Worm (Caenorhabditis elegans) whole organism, L4/young adult: ENCODE data around the gene gei-6.

Source experiments
- W03F9.2 ChIP-seq: fragments of 150-350 bp; optimal IDR thresholded peaks from 2 replicates; lab custom pipeline; 2014; ENCODE audit warnings: missing biosample characterization, missing genetic modification characterization
- dao-5 ChIP-seq: sonication (generic microtip); optimal IDR thresholded peaks from 2 replicates; lab custom pipeline; 2016; ENCODE audit warnings: missing genotype, missing genetic modification characterization, moderate library complexity, missing compliant biosample characterization
- him-1 ChIP-seq: sonication (generic microtip); optimal IDR thresholded peaks from 2 replicates; lab custom pipeline; 2016; ENCODE audit warnings: missing genotype, missing genetic modification reagents, missing genetic modification characterization, missing compliant biosample characterization

gei-6 gene

ce11 chrV:7230847-7231246, at the start of gene gei-6, which contains the start of gene krr-1:
Gene gei-6 (minus strand): TSS chrV:7230848.
Gene krr-1 (plus strand): TSS chrV:7231190.
- TF ChIP-seq W03F9.2 (tag; lab: Kevin White, UChicago) (peak; percentile 33), dao-5 (tag; lab: Kevin White, UChicago) (no peak)

DNA sequence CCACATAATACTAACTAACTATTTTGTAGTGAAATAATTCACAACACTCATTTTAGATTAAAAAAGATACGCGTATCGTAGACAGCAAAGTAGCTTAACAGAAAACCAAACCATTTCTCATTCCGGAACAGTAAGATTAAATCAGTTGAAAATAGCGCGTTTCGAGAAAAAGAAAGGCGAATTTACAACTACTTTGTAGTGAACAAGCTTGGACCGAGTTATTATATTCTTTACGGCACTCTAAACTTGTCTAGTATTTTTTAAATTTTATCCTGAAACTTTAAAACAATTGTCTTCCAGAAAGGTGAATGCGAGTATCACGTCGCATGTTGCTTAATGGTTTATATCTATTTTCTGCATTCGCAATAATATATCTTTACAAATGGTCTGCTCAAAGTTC, 48.4 kb upstream of the gei-6 start, which contains the start of gene C13A2.4:
Gene C13A2.4, plus strand, starts transcription at position 301 of the 400 bp plus-strand sequence.
- no peak for TF ChIP-seq W03F9.2 (tag; lab: Kevin White, UChicago)
- TF ChIP-seq dao-5 (tag; lab: Kevin White, UChicago): no peak
- TF ChIP-seq him-1 (tag; lab: Kevin White, UChicago): no peak

DNA sequence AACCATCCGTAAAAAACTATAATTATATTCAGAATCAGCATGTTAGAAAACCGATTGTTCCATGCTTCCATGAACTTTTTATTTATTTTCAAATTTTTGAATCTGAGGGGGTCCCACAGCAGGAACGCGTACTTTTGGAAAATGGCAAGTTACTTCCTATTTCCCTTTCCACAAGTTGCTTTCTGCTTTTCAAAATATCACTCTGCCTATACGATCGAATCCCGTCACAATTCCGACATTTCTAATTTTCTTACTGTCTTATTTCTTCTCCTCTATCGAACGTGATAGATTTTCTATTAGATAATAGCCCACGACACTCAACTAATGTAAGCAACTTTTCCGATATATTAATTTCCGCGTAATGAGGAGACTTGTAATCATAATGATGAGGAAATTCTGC, 44.8 kb upstream of the gei-6 start, which contains the start of gene C13A2.5:
Gene C13A2.5, plus strand, starts transcription at position 301 of the 400 bp plus-strand sequence.
- no peak for TF ChIP-seq dao-5 (tag; lab: Kevin White, UChicago)
- TF ChIP-seq him-1 (tag; lab: Kevin White, UChicago): no peak
- no peak for TF ChIP-seq W03F9.2 (tag; lab: Kevin White, UChicago)

- TF ChIP-seq dao-5 (tag; lab: Kevin White, UChicago) (no peak), him-1 (tag; lab: Kevin White, UChicago) (no peak), W03F9.2 (tag; lab: Kevin White, UChicago) (no peak)
Measured at ce11 chrV:7274992-7275391, 44.3 kb upstream of the gei-6 start, which contains the start of gene C13A2.10. Gene C13A2.10 (minus strand): TSS chrV:7275092.

- TF ChIP-seq W03F9.2 (tag; lab: Kevin White, UChicago) (no peak), dao-5 (tag; lab: Kevin White, UChicago) (no peak), him-1 (tag; lab: Kevin White, UChicago) (no peak)
Measured at ce11 chrV:7269399-7269798, 38.8 kb upstream of the gei-6 start, which contains the start of gene C13A2.6. Gene C13A2.6 (plus strand): TSS chrV:7269699.

ce11 chrV:7266021-7266420, 35.4 kb upstream of the gei-6 start, which contains the start of gene C13A2.7:
Gene C13A2.7 (plus strand): TSS chrV:7266321.
- TF ChIP-seq dao-5 (tag; lab: Kevin White, UChicago) (no peak), W03F9.2 (tag; lab: Kevin White, UChicago) (no peak), him-1 (tag; lab: Kevin White, UChicago) (no peak)

ce11 chrV:7264042-7264441, 33.4 kb upstream of the gei-6 start, which contains the start of gene C13A2.9:
Gene C13A2.9 (minus strand): TSS chrV:7264142.
- TF ChIP-seq him-1 (tag; lab: Kevin White, UChicago) (no peak), W03F9.2 (tag; lab: Kevin White, UChicago) (no peak), dao-5 (tag; lab: Kevin White, UChicago) (no peak)

- TF ChIP-seq W03F9.2 (tag; lab: Kevin White, UChicago) (no peak), dao-5 (tag; lab: Kevin White, UChicago) (no peak), him-1 (tag; lab: Kevin White, UChicago) (no peak)
Measured at ce11 chrV:7258965-7259364, 28.3 kb upstream of the gei-6 start, which contains the start of gene C13A2.12. Gene C13A2.12 (plus strand): TSS chrV:7259265.

- no peak for TF ChIP-seq W03F9.2 (tag; lab: Kevin White, UChicago)
Measured at ce11 chrV:7255095-7255494, 24.4 kb upstream of the gei-6 start, which contains the start of gene C05C8.8. Gene C05C8.8 (minus strand): TSS chrV:7255195.

DNA sequence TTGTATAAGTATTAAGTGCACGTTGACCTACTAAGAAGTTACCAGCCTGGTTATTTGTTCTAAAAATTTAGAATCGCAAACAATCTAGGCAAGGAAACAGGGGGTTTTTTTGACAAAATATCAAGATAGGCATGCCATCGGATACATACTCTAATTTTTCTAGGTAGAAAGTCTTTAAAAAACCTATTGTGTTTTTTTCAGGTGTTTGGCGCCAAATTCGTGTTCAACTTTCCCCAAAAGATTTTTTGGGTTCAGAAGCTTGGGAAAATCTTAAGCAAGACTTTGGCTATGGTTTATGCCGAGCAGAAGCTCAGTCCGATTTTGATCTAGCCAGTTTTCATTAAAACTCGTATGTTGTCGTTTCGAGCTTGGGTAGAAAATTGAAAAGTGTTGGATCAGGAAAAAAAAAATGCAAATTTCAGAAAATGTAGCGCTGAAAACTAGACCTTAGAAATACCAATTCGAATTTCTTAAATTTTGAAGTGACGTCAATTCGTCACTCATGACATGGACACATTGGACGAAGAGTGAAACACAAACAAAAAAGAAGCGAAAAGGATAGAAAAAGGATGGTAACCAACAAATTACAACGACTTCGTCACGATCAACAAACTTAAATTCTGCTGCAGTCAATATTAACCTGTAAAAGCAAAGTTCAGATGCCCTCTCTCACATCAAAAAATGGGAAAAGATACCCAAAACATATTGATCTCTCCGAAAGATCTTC, 17.7 kb upstream of the gei-6 start:
- TF ChIP-seq dao-5 (tag; lab: Kevin White, UChicago): no peak
- no peak for TF ChIP-seq W03F9.2 (tag; lab: Kevin White, UChicago)
- no peak for TF ChIP-seq him-1 (tag; lab: Kevin White, UChicago)

DNA sequence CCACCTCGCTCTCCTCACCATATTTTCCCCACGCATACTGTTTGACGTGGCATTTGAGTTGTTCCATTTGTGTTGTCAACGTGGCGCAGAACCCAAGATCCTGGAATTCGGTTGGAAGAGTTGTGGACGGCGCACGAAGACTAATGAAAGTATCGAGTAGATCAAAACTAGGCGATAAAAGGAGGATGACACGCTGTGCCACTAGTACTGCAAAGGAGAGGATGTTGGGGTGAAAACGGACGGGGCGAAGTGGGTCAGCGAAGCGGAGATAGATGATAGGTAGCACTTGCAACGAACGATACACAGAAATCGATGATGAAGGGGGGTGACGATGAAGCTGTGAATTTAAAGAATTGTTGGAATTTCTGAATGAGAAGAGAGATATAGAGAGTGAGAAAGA, 16.3 kb upstream of the gei-6 start, which contains the start of gene C05C8.7:
Gene C05C8.7, minus strand, starts transcription at position 100 of the 400 bp plus-strand sequence.
- TF ChIP-seq W03F9.2 (tag; lab: Kevin White, UChicago) (no peak), dao-5 (tag; lab: Kevin White, UChicago) (no peak), him-1 (tag; lab: Kevin White, UChicago) (no peak)

DNA sequence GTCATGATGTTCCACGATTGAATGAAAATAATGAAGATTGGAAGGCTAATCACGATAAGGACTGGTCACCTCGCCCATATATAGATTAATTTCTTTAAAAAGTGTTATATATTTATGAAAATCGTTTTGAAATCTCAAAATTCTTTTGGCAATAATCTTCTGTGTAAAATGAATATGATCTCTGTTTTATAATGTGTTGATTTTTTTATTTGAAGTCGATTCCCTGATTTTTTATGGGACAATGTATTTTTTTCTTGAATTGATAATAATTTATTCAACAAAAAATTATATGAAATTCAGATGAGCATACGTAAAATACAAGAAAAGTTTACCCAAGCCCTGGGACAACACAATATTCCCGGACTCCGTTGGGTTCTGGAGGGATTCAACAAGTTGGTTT, 8.8 kb upstream of the gei-6 start, which contains the start of gene C05C8.1:
Gene C05C8.1, plus strand, starts transcription at position 301 of the 400 bp plus-strand sequence.
- no peak for TF ChIP-seq him-1 (tag; lab: Kevin White, UChicago)
- TF ChIP-seq dao-5 (tag; lab: Kevin White, UChicago): no peak
- TF ChIP-seq W03F9.2 (tag; lab: Kevin White, UChicago): no peak

DNA sequence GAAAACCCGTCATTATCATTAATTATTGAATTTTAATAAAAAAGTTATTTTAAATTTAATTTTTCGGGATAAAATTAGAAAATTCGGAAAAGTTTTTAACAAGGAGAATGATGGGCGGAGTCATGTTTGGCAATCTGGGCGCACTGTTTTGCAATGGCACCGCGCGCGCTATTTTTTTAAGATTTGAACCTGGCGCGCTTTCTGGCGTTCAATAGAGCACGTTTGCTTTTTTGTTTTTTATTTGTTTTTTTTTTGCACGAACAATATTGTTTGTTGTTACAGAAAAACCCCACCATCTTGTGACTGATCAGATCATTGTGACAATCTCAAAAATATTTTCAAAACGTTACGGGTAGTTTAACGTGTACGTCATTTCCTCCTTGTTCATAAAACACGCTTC, 6.5 kb upstream of the gei-6 start, which contains the start of gene hyls-1:
Gene hyls-1, plus strand, starts transcription at position 249 of the 400 bp plus-strand sequence.
- no peak for TF ChIP-seq him-1 (tag; lab: Kevin White, UChicago)
- peak; percentile 88 for TF ChIP-seq W03F9.2 (tag; lab: Kevin White, UChicago)
- no peak for TF ChIP-seq dao-5 (tag; lab: Kevin White, UChicago)

ce11 chrV:7237094-7237132, 6.3 kb upstream of the gei-6 start, which contains the start of gene hpo-9:
Gene hpo-9 (minus strand): TSS chrV:7237130.
- TF ChIP-seq W03F9.2 (tag; lab: Kevin White, UChicago) (no peak), him-1 (tag; lab: Kevin White, UChicago) (no peak), dao-5 (tag; lab: Kevin White, UChicago) (no peak)
